Fruit fly (Drosophila melanogaster) whole organism, embryonic: Measurements from ENCODE around the gene HDAC3.

Source experiments
- B-H1 ChIP-seq: fragments of 200-800 bp; sonication (Bioruptor generic); IDR thresholded peaks from 3 replicates; pipeline ENCODE4 v1.3.6; 2022; ENCODE audit warnings: missing biosample characterization, missing genetic modification characterization
- B-H2 ChIP-seq: fragments of 200-800 bp; sonication (Bioruptor generic); optimal IDR thresholded peaks from 2 replicates; lab custom pipeline; 2018; ENCODE audit warnings: missing biosample characterization, mild to moderate bottlenecking, missing genetic modification characterization
- CG11398 ChIP-seq: fragments of 200-800 bp; sonication (Bioruptor generic); optimal IDR thresholded peaks from 2 replicates; lab custom pipeline; 2016; ENCODE audit warnings: missing biosample characterization, missing genetic modification characterization
- CG13123 ChIP-seq: fragments of 200-800 bp; sonication (Bioruptor generic); optimal IDR thresholded peaks from 2 replicates; lab custom pipeline; 2016; ENCODE audit warnings: missing biosample characterization, missing genetic modification characterization
- CG13424 ChIP-seq: fragments of 200-800 bp; sonication (Bioruptor generic); optimal IDR thresholded peaks from 2 replicates; lab custom pipeline; 2019; ENCODE audit warnings: missing biosample characterization, mild to moderate bottlenecking, missing genetic modification characterization, moderate library complexity
- CG13894 ChIP-seq: fragments of 200-800 bp; sonication (Bioruptor generic); optimal IDR thresholded peaks from 3 replicates; lab custom pipeline; 2018; ENCODE audit warnings: missing biosample characterization, mild to moderate bottlenecking, missing genetic modification characterization, moderate library complexity
- CG14965 ChIP-seq: fragments of 200-800 bp; sonication (Bioruptor generic); optimal IDR thresholded peaks from 2 replicates; lab custom pipeline; 2016; ENCODE audit warnings: missing biosample characterization, missing genetic modification characterization, borderline replicate concordance
- CG15479 ChIP-seq: fragments of 200-800 bp; sonication (Bioruptor generic); optimal IDR thresholded peaks from 3 replicates; lab custom pipeline; 2019; ENCODE audit warnings: missing biosample characterization, mild to moderate bottlenecking, missing genetic modification characterization, moderate library complexity
- CG15601 ChIP-seq: fragments of 200-800 bp; sonication (Bioruptor generic); optimal IDR thresholded peaks from 3 replicates; lab custom pipeline; 2019; ENCODE audit warnings: missing biosample characterization, mild to moderate bottlenecking, missing genetic modification characterization, moderate library complexity
- CG16779 ChIP-seq: fragments of 200-800 bp; sonication (Bioruptor generic); IDR thresholded peaks from 2 replicates; pipeline ENCODE4 v1.3.6; 2022; ENCODE audit warnings: missing biosample characterization, missing genetic modification characterization
- CG2120 ChIP-seq: fragments of 200-800 bp; sonication (Bioruptor generic); optimal IDR thresholded peaks from 3 replicates; lab custom pipeline; 2016; ENCODE audit warnings: missing biosample characterization, missing genetic modification characterization
- CG2202 ChIP-seq: fragments of 200-800 bp; sonication (Bioruptor generic); optimal IDR thresholded peaks from 2 replicates; lab custom pipeline; 2018; ENCODE audit warnings: missing biosample characterization, mild to moderate bottlenecking, missing genetic modification characterization
- CG3065 ChIP-seq: fragments of 200-800 bp; sonication (Bioruptor generic); optimal IDR thresholded peaks from 2 replicates; lab custom pipeline; 2016; ENCODE audit warnings: missing biosample characterization, missing genetic modification characterization
- CG34422 ChIP-seq: fragments of 200-800 bp; sonication (Bioruptor generic); IDR thresholded peaks from 3 replicates; pipeline ENCODE4 v1.3.6; 2022; ENCODE audit warnings: missing biosample characterization, missing genetic modification characterization
- CG3995 ChIP-seq: fragments of 200-800 bp; sonication (Bioruptor generic); optimal IDR thresholded peaks from 3 replicates; lab custom pipeline; 2016; ENCODE audit warnings: missing biosample characterization, missing genetic modification characterization
- CG43689 ChIP-seq: fragments of 200-800 bp; sonication (Bioruptor generic); IDR thresholded peaks from 2 replicates; pipeline ENCODE4 v1.3.6; 2022; ENCODE audit warnings: missing biosample characterization, missing genetic modification characterization
- CG4617 ChIP-seq: fragments of 200-800 bp; sonication (Bioruptor generic); optimal IDR thresholded peaks from 3 replicates; lab custom pipeline; 2016; ENCODE audit warnings: missing biosample characterization, missing genetic modification characterization, borderline replicate concordance
- CG6654 ChIP-seq: fragments of 200-800 bp; sonication (Bioruptor generic); optimal IDR thresholded peaks from 2 replicates; lab custom pipeline; 2017; ENCODE audit warnings: missing biosample characterization, mild to moderate bottlenecking, missing genetic modification characterization
- CG6765 ChIP-seq: fragments of 200-800 bp; sonication (Bioruptor generic); optimal IDR thresholded peaks from 3 replicates; lab custom pipeline; 2017; ENCODE audit warnings: missing biosample characterization, mild to moderate bottlenecking, missing genetic modification characterization
- CG8281 ChIP-seq: fragments of 200-800 bp; sonication (Bioruptor generic); optimal IDR thresholded peaks from 2 replicates; lab custom pipeline; 2018; ENCODE audit warnings: missing biosample characterization, mild to moderate bottlenecking, missing genetic modification characterization, moderate library complexity
- CG8290 ChIP-seq, 3 experiments: fragments of 200-800 bp; sonication (Bioruptor generic); optimal IDR thresholded peaks; 2 replicates each; lab custom pipeline; 2016 to 2019; ENCODE audit warnings: missing biosample characterization in 3 of 3, missing genetic modification characterization in 3 of 3, mild to moderate bottlenecking in 2 of 3, moderate library complexity in 1 of 3
- CG8924 ChIP-seq: fragments of 200-800 bp; optimal IDR thresholded peaks from 3 replicates; lab custom pipeline; 2019; ENCODE audit warnings: missing biosample characterization, mild to moderate bottlenecking, missing genetic modification characterization, moderate library complexity
- CG9797 ChIP-seq: fragments of 200-800 bp; sonication (Bioruptor generic); optimal IDR thresholded peaks from 3 replicates; lab custom pipeline; 2018; ENCODE audit warnings: missing biosample characterization, mild to moderate bottlenecking, missing genetic modification characterization
- CG9876 ChIP-seq: fragments of 200-800 bp; sonication (Bioruptor generic); optimal IDR thresholded peaks from 2 replicates; lab custom pipeline; 2016; ENCODE audit warnings: missing biosample characterization, missing genetic modification characterization
- CHES-1-like ChIP-seq: fragments of 200-800 bp; sonication (Bioruptor generic); optimal IDR thresholded peaks from 2 replicates; lab custom pipeline; 2016; ENCODE audit warnings: missing biosample characterization, missing genetic modification characterization
- CTCF ChIP-seq: fragments of 200-800 bp; sonication (Bioruptor generic); optimal IDR thresholded peaks from 2 replicates; lab custom pipeline; 2017; ENCODE audit warnings: missing biosample characterization, mild to moderate bottlenecking, missing genetic modification characterization, moderate library complexity
- Fer1 ChIP-seq: fragments of 200-800 bp; sonication (Bioruptor generic); optimal IDR thresholded peaks from 2 replicates; lab custom pipeline; 2017; ENCODE audit warnings: missing biosample characterization, mild to moderate bottlenecking, missing genetic modification characterization
- Fer3 ChIP-seq: fragments of 200-800 bp; sonication (Bioruptor generic); optimal IDR thresholded peaks from 2 replicates; lab custom pipeline; 2018; ENCODE audit warnings: missing biosample characterization, mild to moderate bottlenecking, missing genetic modification characterization, moderate library complexity
- Hr51 ChIP-seq, 2 experiments: fragments of 200-800 bp; sonication (Bioruptor generic); optimal IDR thresholded peaks; 2 replicates in 1 of 2; 3 replicates in 1 of 2; lab custom pipeline; 2016 to 2018; ENCODE audit warnings: missing biosample characterization in 2 of 2, missing genetic modification characterization in 2 of 2, mild to moderate bottlenecking in 1 of 2, moderate library complexity in 1 of 2
- Jarid2 ChIP-seq: fragments of 200-800 bp; sonication (Bioruptor generic); optimal IDR thresholded peaks from 3 replicates; lab custom pipeline; 2017; ENCODE audit warnings: mild to moderate bottlenecking, missing biosample characterization, missing genetic modification reagents, missing genetic modification characterization
- MTF-1 ChIP-seq: fragments of 200-800 bp; sonication (Bioruptor generic); optimal IDR thresholded peaks from 2 replicates; lab custom pipeline; 2018; ENCODE audit warnings: missing biosample characterization, mild to moderate bottlenecking, missing genetic modification characterization, borderline replicate concordance
- Meics ChIP-seq: fragments of 200-800 bp; sonication (Bioruptor generic); optimal IDR thresholded peaks from 2 replicates; lab custom pipeline; 2017; ENCODE audit warnings: missing biosample characterization, mild to moderate bottlenecking, missing genetic modification characterization
- NFAT ChIP-seq: fragments of 200-800 bp; sonication (Bioruptor generic); IDR thresholded peaks from 2 replicates; pipeline ENCODE4 v1.3.6; 2022; ENCODE audit warnings: missing biosample characterization, missing genetic modification characterization
- Rx ChIP-seq: fragments of 200-800 bp; sonication (Bioruptor generic); IDR thresholded peaks from 2 replicates; pipeline ENCODE4 v1.3.6; 2022; ENCODE audit warnings: missing biosample characterization, missing genetic modification characterization
- Vsx1 ChIP-seq: fragments of 200-800 bp; sonication (Bioruptor generic); optimal IDR thresholded peaks from 2 replicates; lab custom pipeline; 2017; ENCODE audit warnings: missing biosample characterization, mild to moderate bottlenecking, missing genetic modification characterization, missing genetic modification reagents
- amos ChIP-seq: fragments of 200-800 bp; sonication (Bioruptor generic); IDR thresholded peaks from 2 replicates; pipeline ENCODE4 v1.3.6; 2022; ENCODE audit warnings: missing biosample characterization, missing genetic modification characterization; ENCODE audit not compliant: partially characterized antibody
- ara ChIP-seq: fragments of 200-800 bp; sonication (Bioruptor generic); IDR thresholded peaks from 2 replicates; pipeline ENCODE4 v1.3.6; 2022; ENCODE audit warnings: missing biosample characterization, missing genetic modification characterization
- btn ChIP-seq: fragments of 200-800 bp; sonication (Bioruptor generic); optimal IDR thresholded peaks from 2 replicates; lab custom pipeline; 2016; ENCODE audit warnings: missing biosample characterization, missing genetic modification characterization
- chm ChIP-seq: fragments of 200-800 bp; sonication (Bioruptor generic); IDR thresholded peaks from 2 replicates; pipeline ENCODE4 v1.3.6; 2022; ENCODE audit warnings: missing biosample characterization, missing genetic modification characterization
- corto ChIP-seq: fragments of 200-800 bp; sonication (Bioruptor generic); optimal IDR thresholded peaks from 2 replicates; lab custom pipeline; 2016; ENCODE audit warnings: missing biosample characterization, mild to moderate bottlenecking, missing genetic modification characterization, moderate library complexity
- dpn ChIP-seq, 2 experiments: fragments of 200-800 bp; sonication (Bioruptor generic); optimal IDR thresholded peaks; 3 replicates each; lab custom pipeline; 2016; ENCODE audit warnings: missing biosample characterization in 2 of 2, missing genetic modification characterization in 2 of 2
- klu ChIP-seq: fragments of 200-800 bp; sonication (Bioruptor generic); IDR thresholded peaks from 2 replicates; pipeline ENCODE4 v1.3.6; 2022; ENCODE audit warnings: missing biosample characterization, missing genetic modification characterization
- nom ChIP-seq: fragments of 200-800 bp; sonication (Bioruptor generic); optimal IDR thresholded peaks from 2 replicates; lab custom pipeline; 2017; ENCODE audit warnings: missing biosample characterization, missing genetic modification characterization, mild to moderate bottlenecking, moderate library complexity, missing genetic modification reagents
- onecut ChIP-seq: fragments of 200-800 bp; sonication (Bioruptor generic); IDR thresholded peaks from 2 replicates; pipeline ENCODE4 v1.3.6; 2022; ENCODE audit warnings: missing biosample characterization, missing genetic modification characterization
- ranshi ChIP-seq: fragments of 200-800 bp; sonication (Bioruptor generic); IDR thresholded peaks from 2 replicates; pipeline ENCODE4 v1.3.6; 2022; ENCODE audit warnings: missing biosample characterization, missing genetic modification characterization
- schlank ChIP-seq: fragments of 200-800 bp; sonication (Bioruptor generic); optimal IDR thresholded peaks from 2 replicates; lab custom pipeline; 2018; ENCODE audit warnings: missing biosample characterization, mild to moderate bottlenecking, missing genetic modification characterization
- sens-2 ChIP-seq: fragments of 200-800 bp; sonication (Bioruptor generic); IDR thresholded peaks from 2 replicates; pipeline ENCODE4 v1.3.6; 2022; ENCODE audit warnings: missing biosample characterization, missing genetic modification characterization
- sqz ChIP-seq: fragments of 200-800 bp; sonication (Bioruptor generic); optimal IDR thresholded peaks from 3 replicates; lab custom pipeline; 2018; ENCODE audit warnings: missing biosample characterization, mild to moderate bottlenecking, missing genetic modification characterization
- trh ChIP-seq: fragments of 200-800 bp; sonication (Bioruptor generic); optimal IDR thresholded peaks from 2 replicates; lab custom pipeline; 2016; ENCODE audit warnings: missing biosample characterization, missing genetic modification characterization
- vvl ChIP-seq: fragments of 200-800 bp; sonication (Bioruptor generic); IDR thresholded peaks from 2 replicates; pipeline ENCODE4 v1.3.6; 2022; ENCODE audit warnings: missing biosample characterization, missing genetic modification characterization

Gene HDAC3

DNA sequence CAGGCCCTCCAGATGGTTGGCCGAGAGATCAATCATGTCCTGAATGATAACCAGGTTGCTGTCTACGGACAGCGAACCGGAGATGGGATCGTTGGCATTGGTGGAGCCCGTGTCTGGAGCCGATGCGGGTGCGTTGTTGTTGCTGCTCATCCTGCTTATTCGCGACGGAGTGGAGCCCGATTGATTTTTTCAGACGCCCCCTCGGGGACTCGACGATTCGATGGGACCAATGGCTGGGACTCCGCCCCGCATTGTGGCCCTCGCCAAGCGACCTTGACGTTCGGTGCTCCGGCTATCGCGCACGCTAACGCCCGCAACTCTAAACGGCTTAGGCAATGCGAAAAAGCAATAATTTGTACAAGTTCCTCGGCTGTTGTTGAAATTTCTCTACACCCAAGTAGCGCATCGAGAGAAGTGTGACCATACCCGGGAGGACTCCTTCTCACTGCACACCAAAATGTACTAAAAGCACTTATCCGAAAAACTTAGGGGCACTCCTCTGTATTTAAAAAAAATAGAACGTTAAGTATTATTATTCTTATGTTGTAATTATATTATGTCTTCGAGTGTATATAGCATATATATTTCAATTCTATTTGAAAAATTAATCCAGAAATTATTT is 9.2 kb upstream of the HDAC3 start, which contains the start of gene ksr (continued):
- TF ChIP-seq sens-2 = no peak
- TF ChIP-seq B-H1 = no peak
- TF ChIP-seq CG43689 (GFP tag; lab: Robert Waterston, UW) = no peak
- TF ChIP-seq CG13123 (GFP tag; lab: Kevin White, UChicago) = no peak
- no peak for TF ChIP-seq klu (GFP tag; lab: Robert Waterston, UW)
- no peak for TF ChIP-seq Vsx1
- TF ChIP-seq CG9876 (GFP tag; lab: Kevin White, UChicago) = no peak
- TF ChIP-seq btn (GFP tag; lab: Kevin White, UChicago) = no peak
- TF ChIP-seq trh (GFP tag; lab: Kevin White, UChicago) = no peak
- no peak for TF ChIP-seq CG6654 (GFP tag; lab: Kevin White, UChicago)
- no peak for TF ChIP-seq CG15601 (tag; lab: Kevin White, UChicago)
- TF ChIP-seq MTF-1 (GFP tag; lab: Kevin White, UChicago) = no peak
- no peak for TF ChIP-seq Hr51 (GFP tag; optimal IDR thresholded peaks at IDR 0.05; lab: Kevin White, UChicago)
- peak; percentile 28 for TF ChIP-seq Fer1 (GFP tag; lab: Kevin White, UChicago)
- TF ChIP-seq corto = no peak
- TF ChIP-seq CG8281 = no peak
- TF ChIP-seq CG9797 (GFP tag; lab: Kevin White, UChicago) = peak; percentile 55
- TF ChIP-seq CG6765 = no peak
- TF ChIP-seq CG4617 = peak; percentile 80
- TF ChIP-seq CTCF (GFP tag; lab: Kevin White, UChicago) = no peak
- TF ChIP-seq CG8290 (GFP tag; optimal IDR thresholded peaks at IDR 0.05; lab: Kevin White, UChicago) = no peak
- no peak for TF ChIP-seq CG8290 (tag; optimal IDR thresholded peaks at IDR 0.05; lab: Kevin White, UChicago)
- TF ChIP-seq CG34422 (GFP tag; lab: Robert Waterston, UW) = peak; percentile 38; the same call in 1 of the 3 replicates
- no peak for TF ChIP-seq CG3995 (GFP tag; lab: Kevin White, UChicago)
- no peak for TF ChIP-seq B-H2 (GFP tag; lab: Kevin White, UChicago)
- TF ChIP-seq sqz (GFP tag; lab: Kevin White, UChicago) = no peak
- TF ChIP-seq Rx = no peak
- TF ChIP-seq amos (GFP tag; lab: Robert Waterston, UW) = no peak
- TF ChIP-seq NFAT (GFP tag; lab: Robert Waterston, UW) = no peak
- no peak for TF ChIP-seq CG2202 (tag; lab: Kevin White, UChicago)
- TF ChIP-seq nom (GFP tag; lab: Kevin White, UChicago) = no peak
- TF ChIP-seq CG14965 (GFP tag; lab: Kevin White, UChicago) = no peak
- peak in 1 of 2 experiments; percentile 10 for TF ChIP-seq dpn (GFP tag; optimal IDR thresholded peaks at IDR 0.05; lab: Kevin White, UChicago)
- TF ChIP-seq Jarid2 (GFP tag; lab: Kevin White, UChicago) = peak; percentile 2
- 0 out of 2 replicates have a peak, but pooled peaks have one; percentile 27 for TF ChIP-seq ranshi (GFP tag; lab: Robert Waterston, UW)
- TF ChIP-seq CG3065 (GFP tag; lab: Kevin White, UChicago) = no peak
- no peak for TF ChIP-seq CG16779 (GFP tag; lab: Robert Waterston, UW)
- peak; percentile 32; the same call in 1 of the 2 replicates for TF ChIP-seq chm (GFP tag; lab: Robert Waterston, UW)
- peak; percentile 29 for TF ChIP-seq Fer3 (tag; lab: Kevin White, UChicago)
- no peak for TF ChIP-seq Meics (GFP tag; lab: Kevin White, UChicago)
- peak; percentile 80 for TF ChIP-seq onecut (GFP tag; lab: Robert Waterston, UW)
- no peak for TF ChIP-seq CHES-1-like (GFP tag; lab: Kevin White, UChicago)
- TF ChIP-seq ara (GFP tag; lab: Robert Waterston, UW) = no peak
- TF ChIP-seq CG15479 = no peak
- TF ChIP-seq vvl (GFP tag; lab: Robert Waterston, UW) = peak; percentile 34; the same call in 1 of the 2 replicates
- no peak for TF ChIP-seq schlank
- TF ChIP-seq CG8924 = peak; percentile 50
- TF ChIP-seq CG11398 (GFP tag; lab: Kevin White, UChicago) = no peak
- peak; percentile 16 for TF ChIP-seq CG2120
- peak; percentile 33 for TF ChIP-seq CG13424 (tag; lab: Kevin White, UChicago)
- TF ChIP-seq CG13894 (tag; lab: Kevin White, UChicago) = no peak
